Worm (Caenorhabditis elegans) whole organism, L3 larva: Measurements from ENCODE around the gene pph-5.
A peak's percentile ranks its signal among the peaks of the same experiment; 100 is the strongest.

Experiments used
- R02D3.7 ChIP-seq: fragments of 150-350 bp; optimal IDR thresholded peaks from 2 replicates; lab custom pipeline; 2014; ENCODE audit warnings: missing biosample characterization, missing genetic modification characterization
- ZK546.5 ChIP-seq: sonication (generic microtip); optimal IDR thresholded peaks from 2 replicates; lab custom pipeline; 2017; ENCODE audit warnings: missing biosample characterization, missing genetic modification characterization
- ama-1 ChIP-seq: fragments of 150-350 bp; optimal IDR thresholded peaks from 2 replicates; lab custom pipeline; 2018
- ceh-28 ChIP-seq: fragments of 150-350 bp; optimal IDR thresholded peaks from 2 replicates; lab custom pipeline; 2014; ENCODE audit warnings: missing biosample characterization, missing genetic modification reagents, missing genetic modification characterization
- ceh-9 ChIP-seq: sonication (generic microtip); optimal IDR thresholded peaks from 2 replicates; lab custom pipeline; 2018; ENCODE audit warnings: missing biosample characterization, missing genetic modification characterization
- daf-12 ChIP-seq: fragments of 150-350 bp; optimal IDR thresholded peaks from 2 replicates; lab custom pipeline; 2014; ENCODE audit warnings: missing biosample characterization, missing genetic modification reagents, missing genetic modification characterization
- egl-27 ChIP-seq: sonication (generic microtip); optimal IDR thresholded peaks from 4 replicates; lab custom pipeline; 2017; ENCODE audit warnings: missing biosample characterization, missing genetic modification reagents, missing genetic modification characterization
- elt-2 ChIP-seq: sonication (generic microtip); optimal IDR thresholded peaks from 2 replicates; lab custom pipeline; 2016; ENCODE audit warnings: missing genetic modification reagents, mild to moderate bottlenecking, missing genetic modification characterization, missing compliant biosample characterization
- elt-3 ChIP-seq, 3 experiments: fragments of 150-350 bp in 1 of 3; sonication (generic microtip) in 2 of 3; optimal IDR thresholded peaks; 2 replicates in 2 of 3; 4 replicates in 1 of 3; lab custom pipeline; 2014 to 2017; ENCODE audit warnings: missing biosample characterization in 3 of 3, missing genetic modification characterization in 3 of 3
- eor-1 ChIP-seq, 2 experiments: fragments of 150-350 bp; optimal IDR thresholded peaks; 2 replicates each; lab custom pipeline; 2014 to 2018; ENCODE audit warnings: missing biosample characterization in 2 of 2, missing genetic modification characterization in 2 of 2
- fkh-10 ChIP-seq: sonication (generic microtip); optimal IDR thresholded peaks from 2 replicates; lab custom pipeline; 2017; ENCODE audit warnings: missing biosample characterization, missing genetic modification reagents, missing genetic modification characterization
- fkh-2 ChIP-seq: fragments of 150-350 bp; optimal IDR thresholded peaks from 2 replicates; lab custom pipeline; 2014; ENCODE audit warnings: missing biosample characterization, missing genetic modification reagents, missing genetic modification characterization
- fos-1 ChIP-seq: fragments of 150-350 bp; optimal IDR thresholded peaks from 2 replicates; lab custom pipeline; 2014; ENCODE audit warnings: missing biosample characterization, missing genetic modification characterization
- hmg-11 ChIP-seq: sonication (generic microtip); optimal IDR thresholded peaks from 2 replicates; lab custom pipeline; 2016; ENCODE audit warnings: missing genetic modification characterization, missing compliant biosample characterization
- lin-15B ChIP-seq: fragments of 150-350 bp; optimal IDR thresholded peaks from 2 replicates; lab custom pipeline; 2014; ENCODE audit warnings: missing biosample characterization, missing genetic modification characterization
- lsy-12 ChIP-seq: sonication (generic microtip); optimal IDR thresholded peaks from 2 replicates; lab custom pipeline; 2016; ENCODE audit warnings: mild to moderate bottlenecking, missing genetic modification characterization, missing compliant biosample characterization
- mdl-1 ChIP-seq: fragments of 150-350 bp; optimal IDR thresholded peaks from 2 replicates; lab custom pipeline; 2014; ENCODE audit warnings: missing biosample characterization, missing genetic modification characterization
- nfya-1 ChIP-seq: sonication (generic microtip); optimal IDR thresholded peaks from 2 replicates; lab custom pipeline; 2017; ENCODE audit warnings: missing genetic modification characterization, mild to moderate bottlenecking, missing compliant biosample characterization, antibody characterized with exemption, moderate library complexity; ENCODE audit not compliant: insufficient read depth
- nhr-11 ChIP-seq: fragments of 150-350 bp; optimal IDR thresholded peaks from 2 replicates; lab custom pipeline; 2014; ENCODE audit warnings: missing biosample characterization, missing genetic modification characterization
- nhr-12 ChIP-seq: fragments of 150-350 bp; optimal IDR thresholded peaks from 2 replicates; lab custom pipeline; 2014; ENCODE audit warnings: missing biosample characterization, missing genetic modification characterization
- nhr-23 ChIP-seq: fragments of 150-350 bp; optimal IDR thresholded peaks from 2 replicates; lab custom pipeline; 2014; ENCODE audit warnings: missing biosample characterization, missing genetic modification reagents, missing genetic modification characterization
- nhr-28 ChIP-seq: fragments of 150-350 bp; optimal IDR thresholded peaks from 2 replicates; lab custom pipeline; 2014; ENCODE audit warnings: missing biosample characterization, missing genetic modification characterization
- nhr-67 ChIP-seq: fragments of 150-350 bp; optimal IDR thresholded peaks from 2 replicates; lab custom pipeline; 2014; ENCODE audit warnings: missing biosample characterization, missing genetic modification characterization
- nhr-76 ChIP-seq: fragments of 150-350 bp; sonication (generic microtip); optimal IDR thresholded peaks from 5 replicates; lab custom pipeline; 2014; ENCODE audit warnings: missing biosample characterization, missing genetic modification characterization
- pha-4 ChIP-seq: fragments of 150-350 bp; optimal IDR thresholded peaks from 2 replicates; lab custom pipeline; 2014; ENCODE audit warnings: missing biosample characterization, missing genetic modification reagents, missing genetic modification characterization
- pqm-1 ChIP-seq: fragments of 150-350 bp; optimal IDR thresholded peaks from 2 replicates; lab custom pipeline; 2017; ENCODE audit warnings: missing biosample characterization, missing genetic modification characterization, inconsistent platforms
- sea-2 ChIP-seq: fragments of 150-350 bp; sonication (generic microtip); optimal IDR thresholded peaks from 4 replicates; lab custom pipeline; 2014; ENCODE audit warnings: missing biosample characterization, missing genetic modification reagents, missing genetic modification characterization
- skn-1 ChIP-seq: fragments of 150-350 bp; optimal IDR thresholded peaks from 2 replicates; lab custom pipeline; 2014; ENCODE audit warnings: missing biosample characterization, missing genetic modification characterization
- snpc-4 ChIP-seq: fragments of 150-350 bp; optimal IDR thresholded peaks from 2 replicates; lab custom pipeline; 2014; ENCODE audit warnings: missing biosample characterization, missing genetic modification characterization
- tbx-2 ChIP-seq: sonication (generic microtip); optimal IDR thresholded peaks from 2 replicates; lab custom pipeline; 2016; ENCODE audit warnings: mild to moderate bottlenecking, missing genetic modification characterization, missing compliant biosample characterization
- unc-39 ChIP-seq: sonication (generic microtip); optimal IDR thresholded peaks from 4 replicates; lab custom pipeline; 2017; ENCODE audit warnings: missing biosample characterization, missing genetic modification characterization
- unc-62 ChIP-seq: fragments of 150-350 bp; sonication (generic microtip); optimal IDR thresholded peaks from 4 replicates; lab custom pipeline; 2014; ENCODE audit warnings: missing biosample characterization, missing genetic modification reagents, missing genetic modification characterization
- zag-1 ChIP-seq: fragments of 150-350 bp; optimal IDR thresholded peaks from 2 replicates; lab custom pipeline; 2014; ENCODE audit warnings: missing biosample characterization, missing genetic modification characterization
- ztf-4 ChIP-seq: fragments of 150-350 bp; optimal IDR thresholded peaks from 2 replicates; lab custom pipeline; 2014; ENCODE audit warnings: missing biosample characterization, missing genetic modification characterization

pph-5 gene

ce11 chrV:19189963-19190597 is at the start of gene pph-5, which contains the start of gene Y39B6A.3:
pph-5 (plus strand) TSS chrV:19190547.
Y39B6A.3 (minus strand) TSS chrV:19190013.
- peak; percentile 1 for TF ChIP-seq fkh-10 (GFP tag; lab: Kevin White, UChicago)
- TF ChIP-seq egl-27, result no peak
- TF ChIP-seq nfya-1 (tag; lab: Kevin White, UChicago), result peak; percentile 23
- peak; percentile 97 for TF ChIP-seq R02D3.7 (tag; lab: Kevin White, UChicago)
- TF ChIP-seq ZK546.5 (tag; lab: Kevin White, UChicago), result no peak
- TF ChIP-seq pha-4, result peak; percentile 8
- TF ChIP-seq ceh-28 (tag; lab: Kevin White, UChicago), result peak; percentile 0
- TF ChIP-seq fkh-2 (tag; lab: Kevin White, UChicago), result no peak
- TF ChIP-seq elt-2 (tag; lab: Kevin White, UChicago), result peak; percentile 25
- peak; percentile 8 for TF ChIP-seq pqm-1 (tag; lab: Kevin White, UChicago)
- no peak for TF ChIP-seq nhr-12 (tag; lab: Kevin White, UChicago)
- peak; percentile 74 for TF ChIP-seq lin-15B (tag; lab: Kevin White, UChicago)

- TF ChIP-seq ama-1 (lab: Kevin White, UChicago) (no peak), hmg-11 (peak; percentile 52)
Observed at ce11 chrV:19142595-19142994, 47.8 kb upstream of the pph-5 start.

DNA sequence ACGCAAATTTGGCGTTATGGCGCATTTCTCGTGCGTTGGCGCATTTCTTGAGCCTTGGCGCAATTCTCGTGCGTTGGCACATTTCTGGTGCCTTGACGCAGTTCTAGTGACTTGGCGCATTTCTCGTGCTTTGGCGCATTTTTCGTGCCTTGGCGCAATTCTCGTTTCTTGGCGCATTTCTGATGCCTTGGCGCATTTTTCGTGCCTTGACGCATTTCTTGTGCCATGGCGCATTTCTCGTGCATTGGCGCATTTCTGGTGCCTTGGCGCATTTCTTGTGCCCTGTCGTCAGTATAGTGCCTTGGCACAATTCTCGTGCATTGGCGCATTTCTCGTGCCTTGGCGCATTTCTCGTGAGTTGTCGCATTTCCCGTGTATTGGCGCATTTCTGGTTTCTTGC is 42.0 kb upstream of the pph-5 start:
- TF ChIP-seq nhr-11 (tag; lab: Kevin White, UChicago) (no peak), ztf-4 (tag; lab: Kevin White, UChicago) (no peak), elt-3 (tag; optimal IDR thresholded peaks at IDR 0.05; lab: Kevin White, UChicago) (no peak), eor-1 (tag; optimal IDR thresholded peaks at IDR 0.05; lab: Kevin White, UChicago) (no peak), unc-62 (GFP tag; lab: Kevin White, UChicago) (no peak), lin-15B (tag; lab: Kevin White, UChicago) (no peak), zag-1 (tag; lab: Kevin White, UChicago) (no peak), egl-27 (no peak), nhr-76 (tag; lab: Kevin White, UChicago) (no peak), skn-1 (tag; lab: Kevin White, UChicago) (no peak), elt-2 (tag; lab: Kevin White, UChicago) (no peak), R02D3.7 (tag; lab: Kevin White, UChicago) (no peak), ZK546.5 (tag; lab: Kevin White, UChicago) (no peak), snpc-4 (no peak), daf-12 (tag; lab: Kevin White, UChicago) (no peak), hmg-11 (no peak), pha-4 (no peak)

- TF ChIP-seq sea-2, result no peak
- no peak for TF ChIP-seq tbx-2
- TF ChIP-seq ZK546.5 (tag; lab: Kevin White, UChicago), result no peak
- no peak for TF ChIP-seq nhr-76 (tag; lab: Kevin White, UChicago)
- no peak for TF ChIP-seq lsy-12
- TF ChIP-seq nhr-67 (tag; lab: Kevin White, UChicago), result no peak
- TF ChIP-seq unc-39 (tag; lab: Kevin White, UChicago), result no peak
- TF ChIP-seq unc-62 (GFP tag; lab: Kevin White, UChicago), result no peak
- no peak for TF ChIP-seq nhr-28 (tag; lab: Kevin White, UChicago)
- TF ChIP-seq mdl-1 (tag; lab: Kevin White, UChicago), result no peak
- TF ChIP-seq fos-1 (tag; lab: Kevin White, UChicago), result no peak
- no peak for TF ChIP-seq skn-1 (tag; lab: Kevin White, UChicago)
- no peak for TF ChIP-seq egl-27
- no peak for TF ChIP-seq snpc-4
- no peak for TF ChIP-seq daf-12 (tag; lab: Kevin White, UChicago)
- no peak for TF ChIP-seq elt-2 (tag; lab: Kevin White, UChicago)
- TF ChIP-seq ceh-9 (tag; lab: Kevin White, UChicago), result no peak
- TF ChIP-seq nhr-23 (tag; lab: Kevin White, UChicago), result no peak
- no peak for TF ChIP-seq nhr-11 (tag; lab: Kevin White, UChicago)
- TF ChIP-seq, all 47 proteins: peak for 0
Observed at ce11 chrV:19149057-19149456, 41.3 kb upstream of the pph-5 start, which contains the start of gene Y39B6A.7. Y39B6A.7 (minus strand) TSS chrV:19149157.
